Worm (Caenorhabditis elegans) whole organism, L1 larva: ENCODE results near the gene sma-1.

ENCODE experiments used
- C16A3.4 ChIP-seq: fragments of 150-350 bp; optimal IDR thresholded peaks from 2 replicates; lab custom pipeline; 2014; ENCODE audit warnings: missing biosample characterization, missing genetic modification characterization
- C34B4.2 ChIP-seq: sonication (generic microtip); optimal IDR thresholded peaks from 2 replicates; lab custom pipeline; 2017; ENCODE audit warnings: mild to moderate bottlenecking, missing genetic modification characterization, missing compliant biosample characterization
- F16B12.6 ChIP-seq: fragments of 150-350 bp; optimal IDR thresholded peaks from 2 replicates; lab custom pipeline; 2014; ENCODE audit warnings: missing biosample characterization, missing genetic modification characterization
- ama-1 ChIP-seq: fragments of 150-350 bp; optimal IDR thresholded peaks from 2 replicates; lab custom pipeline; 2014
- blmp-1 ChIP-seq: fragments of 150-350 bp; optimal IDR thresholded peaks from 2 replicates; lab custom pipeline; 2014; ENCODE audit warnings: missing biosample characterization, missing genetic modification characterization
- ceh-88 ChIP-seq: fragments of 200-800 bp; sonication (Bioruptor generic); IDR thresholded peaks from 2 replicates; pipeline ENCODE4 v1.3.6; 2022; ENCODE audit warnings: missing genetic modification characterization, missing compliant biosample characterization
- ceh-90 ChIP-seq: sonication (generic microtip); optimal IDR thresholded peaks from 2 replicates; lab custom pipeline; 2016; ENCODE audit warnings: missing genetic modification characterization, missing compliant biosample characterization
- dpl-1 ChIP-seq, 3 experiments: fragments of 150-350 bp in 2 of 3; sonication (generic microtip) in 1 of 3; optimal IDR thresholded peaks; 2 replicates each; lab custom pipeline; 2014 to 2017; ENCODE audit warnings: missing biosample characterization in 3 of 3, missing genetic modification characterization in 3 of 3, missing genetic modification reagents in 3 of 3
- efl-1 ChIP-seq, 4 experiments: fragments of 150-350 bp; optimal IDR thresholded peaks in 3 of 4; peaks in 1 of 4; 1 replicate in 1 of 4; 2 replicates in 3 of 4; lab custom pipeline; 2014; ENCODE audit warnings: missing biosample characterization in 2 of 4, missing genetic modification characterization in 2 of 4, missing genetic modification reagents in 2 of 4
- egl-27 ChIP-seq, 2 experiments: fragments of 150-350 bp in 1 of 2; sonication (generic microtip); optimal IDR thresholded peaks; 3 replicates each; lab custom pipeline; 2017 to 2018; ENCODE audit warnings: missing biosample characterization in 2 of 2, missing genetic modification characterization in 2 of 2, missing genetic modification reagents in 2 of 2
- elt-2 ChIP-seq: sonication (generic microtip); optimal IDR thresholded peaks from 2 replicates; lab custom pipeline; 2016; ENCODE audit warnings: missing genetic modification characterization, mild to moderate bottlenecking, inconsistent platforms, missing compliant biosample characterization, missing genetic modification reagents
- fkh-8 ChIP-seq: sonication (generic microtip); optimal IDR thresholded peaks from 2 replicates; lab custom pipeline; 2016; ENCODE audit warnings: mild to moderate bottlenecking, missing genetic modification characterization, missing compliant biosample characterization
- irx-1 ChIP-seq: sonication (generic microtip); optimal IDR thresholded peaks from 2 replicates; lab custom pipeline; 2016; ENCODE audit warnings: missing genetic modification characterization, missing compliant biosample characterization
- isw-1 ChIP-seq: fragments of 200-800 bp; sonication (Bioruptor generic); IDR thresholded peaks from 2 replicates; pipeline ENCODE4 v1.3.6; 2022; ENCODE audit warnings: missing genetic modification characterization, missing compliant biosample characterization
- jun-1 ChIP-seq: fragments of 150-350 bp; optimal IDR thresholded peaks from 2 replicates; lab custom pipeline; 2014; ENCODE audit warnings: missing biosample characterization, missing genetic modification reagents, missing genetic modification characterization
- lin-13 ChIP-seq: fragments of 150-350 bp; optimal IDR thresholded peaks from 2 replicates; lab custom pipeline; 2014; ENCODE audit warnings: missing biosample characterization, missing genetic modification reagents, missing genetic modification characterization
- lin-14 ChIP-seq: fragments of 200-800 bp; sonication (Bioruptor generic); optimal IDR thresholded peaks from 2 replicates; lab custom pipeline; 2018; ENCODE audit warnings: mild to moderate bottlenecking, missing genetic modification characterization, moderate library complexity, missing compliant biosample characterization
- lin-15B ChIP-seq: fragments of 150-350 bp; sonication (generic microtip); optimal IDR thresholded peaks from 3 replicates; lab custom pipeline; 2014; ENCODE audit warnings: missing biosample characterization, missing genetic modification characterization
- lin-35 ChIP-seq, 2 experiments: fragments of 150-350 bp; optimal IDR thresholded peaks; 2 replicates each; lab custom pipeline; 2014; ENCODE audit warnings: missing biosample characterization in 2 of 2, missing genetic modification characterization in 2 of 2, missing genetic modification reagents in 2 of 2
- lir-3 ChIP-seq: sonication (generic microtip); optimal IDR thresholded peaks from 2 replicates; lab custom pipeline; 2016; ENCODE audit warnings: mild to moderate bottlenecking, missing genetic modification characterization, moderate library complexity, missing compliant biosample characterization; ENCODE audit not compliant: poor library complexity
- lsy-2 ChIP-seq, 2 experiments: fragments of 150-350 bp; optimal IDR thresholded peaks; 2 replicates each; lab custom pipeline; 2014; ENCODE audit warnings: missing biosample characterization in 2 of 2, missing genetic modification characterization in 2 of 2
- nhr-19 ChIP-seq: fragments of 200-800 bp; sonication (Bioruptor generic); conservative IDR thresholded peaks from 2 replicates; pipeline ENCODE4 v1.3.6; 2022; ENCODE audit warnings: missing genetic modification characterization, missing compliant biosample characterization
- nhr-20 ChIP-seq: sonication (generic microtip); optimal IDR thresholded peaks from 2 replicates; lab custom pipeline; 2016; ENCODE audit warnings: mild to moderate bottlenecking, missing genetic modification characterization, missing compliant biosample characterization
- nhr-47 ChIP-seq: sonication (generic microtip); optimal IDR thresholded peaks from 2 replicates; lab custom pipeline; 2016; ENCODE audit warnings: mild to moderate bottlenecking, missing genetic modification characterization, moderate library complexity, missing compliant biosample characterization
- nhr-71 ChIP-seq: sonication (generic microtip); optimal IDR thresholded peaks from 2 replicates; lab custom pipeline; 2016; ENCODE audit warnings: mild to moderate bottlenecking, missing genetic modification characterization, moderate library complexity, missing compliant biosample characterization
- nhr-77 ChIP-seq: fragments of 150-350 bp; optimal IDR thresholded peaks from 2 replicates; lab custom pipeline; 2014; ENCODE audit warnings: missing biosample characterization, missing genetic modification characterization
- nhr-90 ChIP-seq: sonication (generic microtip); optimal IDR thresholded peaks from 2 replicates; lab custom pipeline; 2016; ENCODE audit warnings: mild to moderate bottlenecking, missing genetic modification characterization, missing compliant biosample characterization; ENCODE audit not compliant: poor library complexity
- pax-3 ChIP-seq: fragments of 200-800 bp; sonication (Bioruptor generic); optimal IDR thresholded peaks from 2 replicates; lab custom pipeline; 2018; ENCODE audit warnings: mild to moderate bottlenecking, missing genetic modification characterization, moderate library complexity, missing compliant biosample characterization
- pqm-1 ChIP-seq: sonication (generic microtip); optimal IDR thresholded peaks from 3 replicates; lab custom pipeline; 2017; ENCODE audit warnings: missing biosample characterization, missing genetic modification characterization
- skn-1 ChIP-seq: fragments of 150-350 bp; optimal IDR thresholded peaks from 2 replicates; lab custom pipeline; 2014; ENCODE audit warnings: missing biosample characterization, missing genetic modification characterization
- snu-23 ChIP-seq: sonication (generic microtip); optimal IDR thresholded peaks from 2 replicates; lab custom pipeline; 2016; ENCODE audit warnings: missing genetic modification characterization, missing compliant biosample characterization
- sox-4 ChIP-seq: sonication (generic microtip); optimal IDR thresholded peaks from 2 replicates; lab custom pipeline; 2016; ENCODE audit warnings: missing genetic modification characterization, missing compliant biosample characterization
- swsn-7 ChIP-seq: sonication (generic microtip); optimal IDR thresholded peaks from 2 replicates; lab custom pipeline; 2016; ENCODE audit warnings: missing genetic modification characterization, missing compliant biosample characterization
- tbx-2 ChIP-seq: sonication (generic microtip); optimal IDR thresholded peaks from 2 replicates; lab custom pipeline; 2016; ENCODE audit warnings: missing genetic modification characterization, missing compliant biosample characterization
- unc-86 ChIP-seq: sonication (generic microtip); optimal IDR thresholded peaks from 2 replicates; lab custom pipeline; 2016; ENCODE audit warnings: missing genetic modification characterization, missing compliant biosample characterization
- unc-98 ChIP-seq: fragments of 200-800 bp; sonication (Bioruptor generic); IDR thresholded peaks from 2 replicates; pipeline ENCODE4 v1.3.6; 2022; ENCODE audit warnings: missing genetic modification characterization, missing compliant biosample characterization
- vab-15 ChIP-seq: sonication (generic microtip); optimal IDR thresholded peaks from 2 replicates; lab custom pipeline; 2017; ENCODE audit warnings: missing genotype, mild to moderate bottlenecking, missing genetic modification characterization, missing compliant biosample characterization
- xbp-1 ChIP-seq: sonication (generic microtip); optimal IDR thresholded peaks from 2 replicates; lab custom pipeline; 2016; ENCODE audit warnings: missing genetic modification characterization, missing compliant biosample characterization
- zip-4 ChIP-seq: fragments of 200-800 bp; sonication (Bioruptor generic); optimal IDR thresholded peaks from 2 replicates; lab custom pipeline; 2018; ENCODE audit warnings: mild to moderate bottlenecking, missing genetic modification characterization, moderate library complexity, missing compliant biosample characterization

The sma-1 gene

DNA sequence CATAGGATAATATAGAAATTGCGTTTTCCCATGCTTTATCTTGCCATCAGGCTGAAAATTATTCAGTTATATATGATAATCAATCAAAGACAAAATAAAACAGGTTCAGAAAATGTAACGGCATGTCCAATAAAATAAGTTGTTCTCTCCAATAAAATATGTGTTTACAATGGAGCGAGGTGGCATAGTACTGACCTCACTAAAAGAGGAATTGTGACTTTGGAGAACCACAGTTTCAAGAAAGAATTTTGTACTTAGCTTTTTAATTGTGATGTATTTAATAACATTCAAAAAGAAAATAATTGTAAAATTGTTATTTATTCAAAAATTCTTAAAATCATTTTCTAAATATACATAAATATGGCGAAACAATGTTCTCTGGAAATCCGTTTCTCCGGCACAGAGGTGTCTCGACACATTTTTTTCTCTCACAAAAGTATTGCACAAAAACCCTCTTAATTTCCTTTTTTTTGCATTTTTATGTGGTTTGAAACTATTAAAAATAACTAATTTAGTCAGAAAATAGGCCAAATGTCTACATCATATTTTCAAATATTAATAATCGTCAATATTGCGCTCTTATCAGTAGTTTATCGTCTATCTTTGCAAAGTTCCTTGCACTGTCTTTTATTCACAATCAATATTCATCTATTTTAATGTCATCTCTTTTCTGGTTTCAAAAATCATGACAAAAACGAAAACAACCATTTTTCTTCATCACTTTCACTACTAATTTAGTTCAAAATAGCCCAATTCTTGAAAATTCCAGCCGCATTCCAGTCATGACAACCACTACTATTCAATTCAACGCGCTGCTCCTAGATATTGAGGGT, 34.2 kb downstream of the sma-1 start, which contains the start of the genes aman-2 and F58H1.3:
TSS of gene aman-2 (minus strand) at position 51 of the 833 bp plus-strand sequence.
TSS of gene F58H1.3 (plus strand) at position 783 of the 833 bp plus-strand sequence.
- TF ChIP-seq nhr-20 (tag; lab: Kevin White, UChicago) (peak; percentile 28), nhr-47 (tag; lab: Kevin White, UChicago) (peak; percentile 62), efl-1 (optimal IDR thresholded peaks at IDR 0.05; lab: Kevin White, UChicago) (peak; percentile 46 to 58), efl-1 (GFP tag; optimal IDR thresholded peaks at IDR 0.05 in 1 of 2; lab: Kevin White, UChicago) (peak; percentile 39 to 41), pqm-1 (no peak), isw-1 (peak; percentile 54; the same call in 1 of the 2 replicates), lir-3 (peak; percentile 47), ceh-90 (tag; lab: Kevin White, UChicago) (peak; percentile 21), lsy-2 (tag; optimal IDR thresholded peaks at IDR 0.05; lab: Kevin White, UChicago) (peak in 1 of 2 experiments; percentile 78), dpl-1 (GFP tag; optimal IDR thresholded peaks at IDR 0.05; lab: Kevin White, UChicago) (peak in 2 of 3 experiments; percentile 15 to 61), lin-15B (tag; lab: Kevin White, UChicago) (no peak), ama-1 (lab: Kevin White, UChicago) (no peak), unc-98 (GFP tag; lab: Robert Waterston, UW) (peak; percentile 51; the same call in 1 of the 2 replicates), skn-1 (peak; percentile 36), irx-1 (peak; percentile 5), fkh-8 (peak; percentile 79), sox-4 (tag; lab: Kevin White, UChicago) (peak; percentile 6), nhr-90 (peak; percentile 46), elt-2 (tag; lab: Kevin White, UChicago) (peak; percentile 20), tbx-2 (tag; lab: Kevin White, UChicago) (peak; percentile 42), nhr-77 (no peak), blmp-1 (tag; lab: Kevin White, UChicago) (peak; percentile 26), unc-86 (tag; lab: Kevin White, UChicago) (peak; percentile 3), egl-27 (tag; optimal IDR thresholded peaks at IDR 0.05; lab: Kevin White, UChicago) (no peak), swsn-7 (peak; percentile 19), F16B12.6 (tag; lab: Kevin White, UChicago) (no peak), vab-15 (tag; lab: Kevin White, UChicago) (peak; percentile 72), pax-3 (tag; lab: Kevin White, UChicago) (peak; percentile 74), nhr-71 (tag; lab: Kevin White, UChicago) (peak; percentile 57), ceh-88 (GFP tag; lab: Robert Waterston, UW) (peak; percentile 44; the same call in 1 of the 2 replicates), snu-23 (GFP tag; lab: Kevin White, UChicago) (peak; percentile 36), xbp-1 (peak; percentile 22), lin-14 (peak; percentile 73), zip-4 (no peak), jun-1 (tag; lab: Kevin White, UChicago) (no peak), C16A3.4 (tag; lab: Kevin White, UChicago) (peak; percentile 60), lin-35 (GFP tag; optimal IDR thresholded peaks at IDR 0.05; lab: Kevin White, UChicago) (peak; percentile 46 to 68), nhr-19 (GFP tag; lab: Robert Waterston, UW) (peak; percentile 16; the same call in 1 of the 2 replicates)

DNA sequence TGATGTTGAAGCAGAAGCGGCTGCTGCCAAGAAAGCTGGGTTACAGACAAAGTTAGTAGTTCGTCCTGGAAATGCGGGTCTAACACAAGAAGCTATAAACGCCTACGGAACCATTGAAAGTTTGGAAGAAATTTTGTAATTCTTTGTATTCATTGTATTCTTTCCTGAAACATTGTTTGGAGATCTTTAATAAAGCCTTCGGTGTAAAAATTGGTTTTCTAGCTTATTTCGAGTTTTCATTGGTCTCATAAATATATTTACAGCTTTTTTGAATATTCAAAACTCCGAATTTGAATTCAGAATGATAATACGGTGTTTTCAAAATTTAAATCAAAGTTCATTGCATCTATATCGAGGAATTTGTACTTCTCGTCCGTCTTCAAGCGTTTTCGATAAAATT, 35.6 kb downstream of the sma-1 start, which contains the start of gene F58H1.8:
TSS of gene F58H1.8 (plus strand) at position 301 of the 400 bp plus-strand sequence.
- TF ChIP-seq C34B4.2 (tag; lab: Kevin White, UChicago), result no peak
- no peak for TF ChIP-seq efl-1 (optimal IDR thresholded peaks at IDR 0.05; lab: Kevin White, UChicago)
- TF ChIP-seq efl-1 (GFP tag; optimal IDR thresholded peaks at IDR 0.05 in 1 of 2; lab: Kevin White, UChicago), result peak in 1 of 2 experiments; percentile 20
- TF ChIP-seq lin-13 (GFP tag; lab: Kevin White, UChicago), result no peak
